Fruit fly (Drosophila melanogaster) whole organism, embryonic: ENCODE measurements around the gene da.

Source experiments
- Adf1 ChIP-seq: fragments of 200-800 bp; sonication (Bioruptor generic); IDR thresholded peaks from 2 replicates; pipeline ENCODE4 v1.3.6; 2022; ENCODE audit warnings: missing biosample characterization, missing genetic modification characterization
- C15 ChIP-seq: fragments of 200-800 bp; sonication (Bioruptor generic); IDR thresholded peaks from 3 replicates; pipeline ENCODE4 v1.3.6; 2022; ENCODE audit warnings: missing biosample characterization, missing genetic modification characterization
- CG1024 ChIP-seq: fragments of 200-800 bp; sonication (Bioruptor generic); IDR thresholded peaks from 2 replicates; pipeline ENCODE4 v1.3.6; 2022; ENCODE audit warnings: missing biosample characterization, missing genetic modification characterization
- CG10654 ChIP-seq: fragments of 200-800 bp; sonication (Bioruptor generic); optimal IDR thresholded peaks from 2 replicates; lab custom pipeline; 2016; ENCODE audit warnings: missing biosample characterization, missing genetic modification characterization
- CG11696 ChIP-seq: fragments of 200-800 bp; sonication (Bioruptor generic); IDR thresholded peaks from 2 replicates; pipeline ENCODE4 v1.3.6; 2022; ENCODE audit warnings: missing biosample characterization, missing genetic modification characterization
- CG12219 ChIP-seq: fragments of 200-800 bp; sonication (Bioruptor generic); optimal IDR thresholded peaks from 3 replicates; lab custom pipeline; 2018; ENCODE audit warnings: missing biosample characterization, mild to moderate bottlenecking, missing genetic modification characterization
- CG12769 ChIP-seq: fragments of 200-800 bp; sonication (Bioruptor generic); optimal IDR thresholded peaks from 2 replicates; lab custom pipeline; 2019; ENCODE audit warnings: missing biosample characterization, mild to moderate bottlenecking, missing genetic modification characterization, moderate library complexity
- CG12942 ChIP-seq: fragments of 200-800 bp; sonication (Bioruptor generic); optimal IDR thresholded peaks from 3 replicates; lab custom pipeline; 2016; ENCODE audit warnings: missing biosample characterization, missing genetic modification characterization
- CG13624 ChIP-seq: fragments of 200-800 bp; sonication (Bioruptor generic); optimal IDR thresholded peaks from 2 replicates; lab custom pipeline; 2016; ENCODE audit warnings: missing biosample characterization, missing genetic modification characterization
- CG15269 ChIP-seq: fragments of 200-800 bp; sonication (Bioruptor generic); optimal IDR thresholded peaks from 2 replicates; lab custom pipeline; 2018; ENCODE audit warnings: missing biosample characterization, mild to moderate bottlenecking, missing genetic modification characterization, moderate library complexity
- CG17385 ChIP-seq: fragments of 200-800 bp; sonication (Bioruptor generic); optimal IDR thresholded peaks from 3 replicates; lab custom pipeline; 2018; ENCODE audit warnings: missing biosample characterization, mild to moderate bottlenecking, missing genetic modification characterization
- CG18262 ChIP-seq: fragments of 200-800 bp; optimal IDR thresholded peaks from 3 replicates; lab custom pipeline; 2019; ENCODE audit warnings: missing biosample characterization, mild to moderate bottlenecking, missing genetic modification characterization, moderate library complexity
- CG18476 ChIP-seq: fragments of 200-800 bp; sonication (Bioruptor generic); optimal IDR thresholded peaks from 2 replicates; lab custom pipeline; 2016; ENCODE audit warnings: missing biosample characterization, mild to moderate bottlenecking, missing genetic modification characterization
- CG2889 ChIP-seq: fragments of 200-800 bp; sonication (Bioruptor generic); IDR thresholded peaks from 3 replicates; pipeline ENCODE4 v1.3.6; 2022; ENCODE audit warnings: missing biosample characterization, missing genetic modification characterization
- CG30020 ChIP-seq: fragments of 200-800 bp; optimal IDR thresholded peaks from 2 replicates; lab custom pipeline; 2019; ENCODE audit warnings: missing biosample characterization, mild to moderate bottlenecking, missing genetic modification characterization, moderate library complexity
- CG31365 ChIP-seq: fragments of 200-800 bp; sonication (Bioruptor generic); optimal IDR thresholded peaks from 2 replicates; lab custom pipeline; 2018; ENCODE audit warnings: missing biosample characterization, mild to moderate bottlenecking, missing genetic modification characterization
- CG5245 ChIP-seq: fragments of 200-800 bp; sonication (Bioruptor generic); optimal IDR thresholded peaks from 3 replicates; lab custom pipeline; 2016; ENCODE audit warnings: missing biosample characterization, missing genetic modification characterization
- CG6272 ChIP-seq: fragments of 200-800 bp; sonication (Bioruptor generic); IDR thresholded peaks from 2 replicates; pipeline ENCODE4 v1.3.6; 2022; ENCODE audit warnings: missing biosample characterization, missing genetic modification characterization
- CG6689 ChIP-seq: fragments of 200-800 bp; sonication (Bioruptor generic); IDR thresholded peaks from 2 replicates; pipeline ENCODE4 v1.3.6; 2022; ENCODE audit warnings: missing biosample characterization, missing genetic modification characterization
- CG6854 ChIP-seq: fragments of 200-800 bp; sonication (Bioruptor generic); optimal IDR thresholded peaks from 3 replicates; lab custom pipeline; 2017; ENCODE audit warnings: missing biosample characterization, mild to moderate bottlenecking, missing genetic modification characterization
- CG7357 ChIP-seq: fragments of 200-800 bp; sonication (Bioruptor generic); IDR thresholded peaks from 3 replicates; pipeline ENCODE4 v1.3.6; 2022; ENCODE audit warnings: missing biosample characterization, missing genetic modification characterization
- Dad ChIP-seq: fragments of 200-800 bp; sonication (Bioruptor generic); optimal IDR thresholded peaks from 3 replicates; lab custom pipeline; 2016; ENCODE audit warnings: missing biosample characterization, missing genetic modification characterization
- Doc2 ChIP-seq: fragments of 200-800 bp; sonication (Bioruptor generic); IDR thresholded peaks from 2 replicates; pipeline ENCODE4 v1.3.6; 2022; ENCODE audit warnings: missing biosample characterization, missing genetic modification characterization
- Elba2 ChIP-seq: fragments of 200-800 bp; sonication (Bioruptor generic); optimal IDR thresholded peaks from 3 replicates; lab custom pipeline; 2016; ENCODE audit warnings: missing biosample characterization, missing genetic modification characterization
- Ets65A ChIP-seq: fragments of 200-800 bp; sonication (Bioruptor generic); peaks from one replicate; lab custom pipeline; 2016; ENCODE audit warnings: missing biosample characterization, missing genetic modification characterization
- Hand ChIP-seq: fragments of 200-800 bp; sonication (Bioruptor generic); optimal IDR thresholded peaks from 2 replicates; lab custom pipeline; 2017; ENCODE audit warnings: mild to moderate bottlenecking, missing biosample characterization, missing genetic modification reagents, missing genetic modification characterization
- Jarid2 ChIP-seq: fragments of 200-800 bp; sonication (Bioruptor generic); optimal IDR thresholded peaks from 3 replicates; lab custom pipeline; 2017; ENCODE audit warnings: mild to moderate bottlenecking, missing biosample characterization, missing genetic modification reagents, missing genetic modification characterization
- Lim3 ChIP-seq: fragments of 200-800 bp; sonication (Bioruptor generic); IDR thresholded peaks from 2 replicates; pipeline ENCODE4 v1.3.6; 2022; ENCODE audit warnings: missing biosample characterization, missing genetic modification characterization
- NC2α ChIP-seq: fragments of 200-800 bp; sonication (Bioruptor generic); optimal IDR thresholded peaks from 2 replicates; lab custom pipeline; 2016; ENCODE audit warnings: missing biosample characterization, missing genetic modification characterization
- NK7.1 ChIP-seq: fragments of 200-800 bp; sonication (Bioruptor generic); optimal IDR thresholded peaks from 3 replicates; lab custom pipeline; 2016; ENCODE audit warnings: missing biosample characterization, missing genetic modification characterization
- Nf-YB ChIP-seq: fragments of 200-800 bp; sonication (Bioruptor generic); optimal IDR thresholded peaks from 3 replicates; lab custom pipeline; 2019; ENCODE audit warnings: missing biosample characterization, mild to moderate bottlenecking, missing genetic modification characterization, moderate library complexity
- Pdp1 ChIP-seq, 2 experiments: fragments of 200-800 bp; sonication (Bioruptor generic); optimal IDR thresholded peaks; 3 replicates each; lab custom pipeline; 2016; ENCODE audit warnings: missing biosample characterization in 2 of 2, missing genetic modification characterization in 2 of 2, mild to moderate bottlenecking in 1 of 2, moderate library complexity in 1 of 2
- Scr ChIP-seq: fragments of 200-800 bp; sonication (Bioruptor generic); IDR thresholded peaks from 2 replicates; pipeline ENCODE4 v1.3.6; 2022; ENCODE audit warnings: missing biosample characterization, missing genetic modification characterization; ENCODE audit not compliant: partially characterized antibody
- Tbp ChIP-seq: fragments of >200 bp; optimal IDR thresholded peaks from 2 replicates; lab custom pipeline; 2018; ENCODE audit warnings: missing biosample characterization, missing genetic modification characterization
- bsh ChIP-seq, 2 experiments: fragments of 200-800 bp; sonication (Bioruptor generic); optimal IDR thresholded peaks; 2 replicates each; lab custom pipeline; 2017 to 2018; ENCODE audit warnings: mild to moderate bottlenecking in 2 of 2, missing biosample characterization in 2 of 2, missing genetic modification characterization in 2 of 2, moderate library complexity in 1 of 2
- chn ChIP-seq: fragments of 200-800 bp; sonication (Bioruptor generic); optimal IDR thresholded peaks from 2 replicates; lab custom pipeline; 2016; ENCODE audit warnings: missing biosample characterization, missing genetic modification characterization
- croc ChIP-seq: fragments of 200-800 bp; sonication (Bioruptor generic); conservative IDR thresholded peaks from 3 replicates; pipeline ENCODE4 v1.3.6; 2022; ENCODE audit warnings: missing biosample characterization, missing genetic modification characterization
- cwo ChIP-seq: fragments of 200-800 bp; sonication (Bioruptor generic); optimal IDR thresholded peaks from 3 replicates; lab custom pipeline; 2017; ENCODE audit warnings: missing biosample characterization, missing genetic modification characterization, mild to moderate bottlenecking, moderate library complexity, missing genetic modification reagents
- her ChIP-seq: fragments of 200-800 bp; sonication (Bioruptor generic); optimal IDR thresholded peaks from 2 replicates; lab custom pipeline; 2016; ENCODE audit warnings: missing biosample characterization, missing genetic modification characterization
- inv ChIP-seq: fragments of 200-800 bp; sonication (Bioruptor generic); IDR thresholded peaks from 2 replicates; pipeline ENCODE4 v1.3.6; 2022; ENCODE audit warnings: missing biosample characterization, missing genetic modification characterization; ENCODE audit not compliant: partially characterized antibody
- knrl ChIP-seq: fragments of 200-800 bp; sonication (Bioruptor generic); IDR thresholded peaks from 3 replicates; pipeline ENCODE4 v1.3.6; 2022; ENCODE audit warnings: missing biosample characterization, missing genetic modification characterization; ENCODE audit not compliant: partially characterized antibody
- peb ChIP-seq: fragments of 200-800 bp; sonication (Bioruptor generic); IDR thresholded peaks from 2 replicates; pipeline ENCODE4 v1.3.6; 2022; ENCODE audit warnings: missing biosample characterization, missing genetic modification characterization
- pita ChIP-seq: fragments of 200-800 bp; sonication (Bioruptor generic); optimal IDR thresholded peaks from 2 replicates; lab custom pipeline; 2017; ENCODE audit warnings: missing biosample characterization, mild to moderate bottlenecking, missing genetic modification characterization
- repo ChIP-seq: fragments of 200-800 bp; sonication (Bioruptor generic); optimal IDR thresholded peaks from 2 replicates; lab custom pipeline; 2016; ENCODE audit warnings: missing biosample characterization, missing genetic modification characterization
- salm ChIP-seq: fragments of 200-800 bp; sonication (Bioruptor generic); optimal IDR thresholded peaks from 2 replicates; lab custom pipeline; 2018; ENCODE audit warnings: missing biosample characterization, mild to moderate bottlenecking, missing genetic modification characterization
- ssp ChIP-seq: fragments of 200-800 bp; sonication (Bioruptor generic); IDR thresholded peaks from 2 replicates; pipeline ENCODE4 v1.3.6; 2022; ENCODE audit warnings: missing biosample characterization, missing genetic modification characterization
- tll ChIP-seq, 2 experiments: fragments of 200-800 bp in 1 of 2; fragments of >200 bp in 1 of 2; sonication (Bioruptor generic) in 1 of 2; optimal IDR thresholded peaks; 2 replicates each; lab custom pipeline; 2017 to 2019; ENCODE audit warnings: missing biosample characterization in 2 of 2, missing genetic modification characterization in 2 of 2, mild to moderate bottlenecking in 1 of 2, moderate library complexity in 1 of 2
- vfl ChIP-seq: fragments of 200-800 bp; sonication (Bioruptor generic); optimal IDR thresholded peaks from 2 replicates; lab custom pipeline; 2016; ENCODE audit warnings: missing biosample characterization, missing genetic modification characterization
- vvl ChIP-seq: fragments of 200-800 bp; sonication (Bioruptor generic); IDR thresholded peaks from 2 replicates; pipeline ENCODE4 v1.3.6; 2022; ENCODE audit warnings: missing biosample characterization, missing genetic modification characterization
- zf30C ChIP-seq: fragments of 200-800 bp; sonication (Bioruptor generic); optimal IDR thresholded peaks from 3 replicates; lab custom pipeline; 2018; ENCODE audit warnings: missing biosample characterization, mild to moderate bottlenecking, missing genetic modification characterization

Gene da

DNA sequence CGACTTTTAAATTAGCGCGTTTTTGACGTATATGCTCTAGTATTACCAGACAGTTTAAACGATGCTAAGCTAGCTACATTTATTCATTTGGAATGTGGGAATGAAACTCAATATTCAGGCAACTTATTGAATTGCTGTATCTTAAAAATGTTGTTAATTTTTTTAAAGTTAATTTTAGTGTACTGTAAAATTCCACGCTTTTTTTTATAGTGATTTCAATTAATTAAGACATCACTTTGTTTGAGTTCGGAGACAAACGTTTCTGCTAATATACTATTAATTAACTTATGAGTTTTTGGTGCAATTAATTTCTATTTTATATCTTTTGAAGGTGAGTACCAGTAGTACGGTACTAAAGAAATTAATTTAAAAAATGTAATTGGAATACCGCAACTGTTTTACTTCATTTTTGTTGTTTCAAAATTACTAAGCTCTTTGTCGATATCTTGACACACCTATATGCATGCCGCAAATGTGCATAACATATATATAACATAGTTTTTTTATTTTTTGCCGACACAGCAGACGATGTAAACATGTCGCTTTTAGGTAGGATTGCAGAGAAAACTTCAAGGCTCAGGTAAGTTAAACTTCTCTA lies 1.6 kb upstream of the da start, which contains the start of the genes Cdk1 and mRpS7 (continued):
- TF ChIP-seq Doc2 (no peak), CG15269 (tag; lab: Kevin White, UChicago) (peak; percentile 83), C15 (no peak), CG17385 (peak; percentile 68), cwo (peak; percentile 44), zf30C (GFP tag; lab: Kevin White, UChicago) (no peak), CG12219 (GFP tag; lab: Kevin White, UChicago) (peak; percentile 33), Scr (GFP tag; lab: Robert Waterston, UW) (no peak), CG5245 (GFP tag; lab: Kevin White, UChicago) (peak; percentile 30), Lim3 (GFP tag; lab: Robert Waterston, UW) (no peak), vfl (GFP tag; lab: Kevin White, UChicago) (no peak), CG30020 (peak; percentile 100), her (GFP tag; lab: Kevin White, UChicago) (no peak), bsh (GFP tag; optimal IDR thresholded peaks at IDR 0.05; lab: Kevin White, UChicago) (peak in 1 of 2 experiments; percentile 75), Ets65A (GFP tag; lab: Kevin White, UChicago) (peak; percentile 85), Tbp (GFP tag; lab: Kevin White, UChicago) (no peak), CG10654 (GFP tag; lab: Kevin White, UChicago) (peak; percentile 46), chn (GFP tag; lab: Kevin White, UChicago) (peak; percentile 44), Elba2 (GFP tag; lab: Kevin White, UChicago) (peak; percentile 29), peb (GFP tag; lab: Robert Waterston, UW) (no peak), CG7357 (GFP tag; lab: Robert Waterston, UW) (peak; percentile 65; the same call in 2 of the 3 replicates), CG18476 (peak; percentile 64), Dad (GFP tag; lab: Kevin White, UChicago) (peak; percentile 21), NK7.1 (no peak), pita (GFP tag; lab: Kevin White, UChicago) (no peak), CG13624 (GFP tag; lab: Kevin White, UChicago) (peak; percentile 63), Adf1 (GFP tag; lab: Robert Waterston, UW) (0 out of 2 replicates have a peak, but pooled peaks have one; percentile 16), NC2α (GFP tag; lab: Kevin White, UChicago) (no peak), vvl (GFP tag; lab: Robert Waterston, UW) (peak; percentile 77), CG6272 (GFP tag; lab: Robert Waterston, UW) (0 out of 2 replicates have a peak, but pooled peaks have one; percentile 7), CG12769 (tag; lab: Kevin White, UChicago) (no peak), CG12942 (peak; percentile 62), CG11696 (GFP tag; lab: Robert Waterston, UW) (0 out of 2 replicates have a peak, but pooled peaks have one; percentile 51), croc (GFP tag; lab: Robert Waterston, UW) (peak; percentile 57), knrl (GFP tag; lab: Robert Waterston, UW) (no peak), CG18262 (tag; lab: Kevin White, UChicago) (peak; percentile 84), ssp (peak; percentile 71), CG31365 (tag; lab: Kevin White, UChicago) (no peak), Hand (GFP tag; lab: Kevin White, UChicago) (no peak), tll (GFP tag; optimal IDR thresholded peaks at IDR 0.05; lab: Kevin White, UChicago) (peak in 1 of 2 experiments; percentile 9), salm (peak; percentile 66), CG2889 (GFP tag; lab: Robert Waterston, UW) (peak; percentile 13; the same call in 1 of the 3 replicates), CG6854 (peak; percentile 3), Pdp1 (GFP tag; optimal IDR thresholded peaks at IDR 0.05; lab: Kevin White, UChicago) (peak in 1 of 2 experiments; percentile 56), inv (GFP tag; lab: Robert Waterston, UW) (no peak), Nf-YB (peak; percentile 51), Jarid2 (no peak), repo (GFP tag; lab: Kevin White, UChicago) (no peak), CG1024 (GFP tag; lab: Robert Waterston, UW) (peak; percentile 69; the same call in 1 of the 2 replicates), CG6689 (GFP tag; lab: Robert Waterston, UW) (peak; percentile 78; the same call in 1 of the 2 replicates)
